Worm (Caenorhabditis elegans): ENCODE data around the gene cdc-48.1.

ce11 chrII:10598970-10599369, 35.8 kb upstream of the cdc-48.1 start, which contains the start of gene C14A4.9:
- TF ChIP-seq lsy-2 (tag; optimal IDR thresholded peaks at IDR 0.05) (no peak), unc-62 (GFP tag; optimal IDR thresholded peaks at IDR 0.05) (no peak), nhr-237 (tag; optimal IDR thresholded peaks at IDR 0.05) (no peak), nhr-25 (tag; optimal IDR thresholded peaks at IDR 0.05) (no peak), ztf-4 (tag; optimal IDR thresholded peaks at IDR 0.05) (no peak)

All from whole organism, L2 larva.